Fruit fly (Drosophila melanogaster) ovary, adult (tissue): ENCODE data around the gene CG15498.
A peak's percentile ranks its signal among the peaks of the same experiment; 100 is the strongest.

ENCODE experiments used
- CG17801 ChIP-seq: fragments of 200-800 bp; optimal IDR thresholded peaks from 2 replicates; lab custom pipeline; 2019; ENCODE audit warnings: missing biosample characterization, mild to moderate bottlenecking, missing genetic modification characterization, moderate library complexity; ENCODE audit not compliant: partially characterized antibody

Gene CG15498

DNA sequence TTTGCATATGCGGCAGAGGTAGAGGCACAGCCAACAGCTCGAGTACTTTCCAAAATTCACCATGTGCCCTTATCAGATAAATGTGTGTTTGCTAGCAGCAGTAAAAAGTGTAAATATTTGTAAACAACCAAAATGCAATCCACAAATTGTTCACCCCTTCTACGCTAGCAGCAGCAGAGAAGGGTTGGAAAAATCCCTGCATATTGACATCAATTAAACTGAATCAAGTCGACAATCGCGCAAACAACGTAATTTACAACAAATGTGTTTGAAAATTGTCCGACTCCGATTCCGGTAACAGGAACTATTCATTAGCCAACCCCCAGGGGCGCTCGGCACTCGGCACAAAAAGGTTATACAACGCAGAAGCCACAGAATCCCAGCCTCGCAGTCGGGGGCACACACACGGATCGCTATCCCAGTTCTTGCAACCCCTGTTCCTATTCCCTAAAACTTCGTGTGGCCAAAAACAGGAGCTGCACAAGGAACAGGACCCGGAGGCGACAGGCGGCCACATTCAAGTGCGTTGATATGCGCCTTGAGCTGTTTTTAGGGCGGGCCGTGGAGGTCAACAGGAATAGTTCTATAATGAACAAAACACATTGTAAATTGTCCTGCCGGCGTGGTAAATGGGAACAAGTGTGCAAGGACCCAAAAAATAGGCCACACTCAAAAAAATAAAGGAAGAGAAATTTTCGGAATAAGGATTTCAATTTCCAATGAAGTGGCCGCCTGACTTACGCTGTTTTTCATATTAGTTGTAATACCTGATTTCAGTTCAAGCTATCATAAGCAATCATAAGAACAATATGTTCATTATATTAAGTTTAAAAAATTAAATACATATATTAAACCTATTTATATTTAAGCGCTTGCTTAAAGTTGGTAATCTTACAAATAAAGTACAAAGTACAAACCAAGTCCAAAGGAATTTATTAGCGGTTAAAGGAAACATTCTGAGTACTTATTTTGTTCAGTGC is 34.0 kb downstream of the CG15498 start:
- TF ChIP-seq CG17801 (GFP tag; lab: Kevin White, UChicago), result no peak

- no peak for TF ChIP-seq CG17801 (GFP tag; lab: Kevin White, UChicago)
Measured at dm6 chr3R:21534256-21534655, 34.7 kb downstream of the CG15498 start.

dm6 chr3R:21528529-21528928 is 40.4 kb downstream of the CG15498 start:
- no peak for TF ChIP-seq CG17801 (GFP tag; lab: Kevin White, UChicago)

DNA sequence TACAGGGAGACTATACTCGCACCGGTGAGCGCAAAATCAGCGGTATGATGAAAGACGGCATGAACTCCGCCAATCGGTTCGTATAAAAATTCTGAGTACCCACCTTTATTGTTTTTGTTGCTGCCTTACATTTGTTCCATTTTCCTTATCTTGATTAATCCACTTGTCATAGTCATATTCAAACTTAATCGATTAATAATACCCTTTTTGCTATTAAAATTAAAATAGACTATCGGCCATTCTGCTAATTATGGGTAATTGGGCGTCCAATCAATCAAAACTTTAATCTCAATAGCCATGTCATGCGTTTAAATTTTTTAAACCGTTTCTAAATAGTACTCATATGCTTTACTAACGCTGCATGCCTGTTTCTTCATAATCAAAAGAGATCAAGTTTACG is 44.4 kb downstream of the CG15498 start:
- TF ChIP-seq CG17801 (GFP tag; lab: Kevin White, UChicago), result no peak

DNA sequence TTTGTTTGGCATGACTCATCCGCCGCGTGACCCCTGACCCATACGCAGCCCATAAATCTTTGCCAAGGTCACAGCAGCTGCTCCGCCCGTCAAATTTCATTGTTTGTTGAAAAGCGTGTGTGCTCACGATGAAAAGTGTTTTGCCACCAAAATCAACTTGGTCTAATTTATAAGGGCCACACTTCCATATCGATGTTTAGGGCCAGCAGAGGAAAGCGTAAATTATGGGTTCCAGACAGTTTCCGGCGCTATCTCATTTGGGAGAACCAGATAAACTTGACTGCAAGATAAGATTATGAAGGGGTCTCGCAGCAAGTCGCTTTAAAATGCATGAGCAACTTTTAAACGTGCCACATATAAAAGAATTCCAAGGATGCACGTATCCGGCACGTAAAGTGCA is 47.2 kb downstream of the CG15498 start:
- TF ChIP-seq CG17801 (GFP tag; lab: Kevin White, UChicago), result no peak

dm6 chr3R:21520756-21521155 is 48.2 kb downstream of the CG15498 start, which contains the start of gene sp3:
Gene sp3, plus strand, starts transcription at chr3R:21520928.
- peak; percentile 2 for TF ChIP-seq CG17801 (GFP tag; lab: Kevin White, UChicago)

dm6 chr3R:21520183-21520582 is 48.8 kb downstream of the CG15498 start:
- TF ChIP-seq CG17801 (GFP tag; lab: Kevin White, UChicago), result peak; percentile 88
